Worm (Caenorhabditis elegans) whole organism, L1 larva: ENCODE data around the gene srh-154.

Experiments
- Y116A8C.19 ChIP-seq: sonication (generic microtip); optimal IDR thresholded peaks from 2 replicates; lab custom pipeline; 2016; ENCODE audit warnings: missing compliant biosample characterization, missing genetic modification characterization, borderline replicate concordance
- ceh-88 ChIP-seq: fragments of 200-800 bp; sonication (Bioruptor generic); IDR thresholded peaks from 2 replicates; pipeline ENCODE4 v1.3.6; 2022; ENCODE audit warnings: missing genetic modification characterization, missing compliant biosample characterization
- egl-27 ChIP-seq, 2 experiments: fragments of 150-350 bp in 1 of 2; sonication (generic microtip); optimal IDR thresholded peaks; 3 replicates each; lab custom pipeline; 2017 to 2018; ENCODE audit warnings: missing biosample characterization in 2 of 2, missing genetic modification characterization in 2 of 2, missing genetic modification reagents in 2 of 2
- nhr-237 ChIP-seq: fragments of 150-350 bp; optimal IDR thresholded peaks from 2 replicates; lab custom pipeline; 2014; ENCODE audit warnings: missing biosample characterization, missing genetic modification characterization
- pag-3 ChIP-seq: sonication (generic microtip); optimal IDR thresholded peaks from 2 replicates; lab custom pipeline; 2017; ENCODE audit warnings: missing genetic modification characterization, mild to moderate bottlenecking, missing compliant biosample characterization, antibody characterized with exemption, borderline replicate concordance; ENCODE audit not compliant: insufficient read depth
- skn-1 ChIP-seq: fragments of 150-350 bp; optimal IDR thresholded peaks from 2 replicates; lab custom pipeline; 2014; ENCODE audit warnings: missing biosample characterization, missing genetic modification characterization
- sox-4 ChIP-seq: sonication (generic microtip); optimal IDR thresholded peaks from 2 replicates; lab custom pipeline; 2016; ENCODE audit warnings: missing genetic modification characterization, missing compliant biosample characterization
- unc-130 ChIP-seq: fragments of 150-350 bp; optimal IDR thresholded peaks from 2 replicates; lab custom pipeline; 2017; ENCODE audit warnings: missing biosample characterization, missing genetic modification characterization, inconsistent platforms
- unc-62 ChIP-seq: fragments of 150-350 bp; optimal IDR thresholded peaks from 2 replicates; lab custom pipeline; 2014; ENCODE audit warnings: missing biosample characterization, missing genetic modification reagents, missing genetic modification characterization
- unc-86 ChIP-seq: sonication (generic microtip); optimal IDR thresholded peaks from 2 replicates; lab custom pipeline; 2016; ENCODE audit warnings: missing genetic modification characterization, missing compliant biosample characterization
- ztf-11 ChIP-seq, 2 experiments: sonication (generic microtip); optimal IDR thresholded peaks; 2 replicates each; lab custom pipeline; 2016 to 2017; ENCODE audit warnings: missing genetic modification characterization in 2 of 2, missing biosample characterization in 1 of 2, missing compliant biosample characterization in 1 of 2

DNA sequence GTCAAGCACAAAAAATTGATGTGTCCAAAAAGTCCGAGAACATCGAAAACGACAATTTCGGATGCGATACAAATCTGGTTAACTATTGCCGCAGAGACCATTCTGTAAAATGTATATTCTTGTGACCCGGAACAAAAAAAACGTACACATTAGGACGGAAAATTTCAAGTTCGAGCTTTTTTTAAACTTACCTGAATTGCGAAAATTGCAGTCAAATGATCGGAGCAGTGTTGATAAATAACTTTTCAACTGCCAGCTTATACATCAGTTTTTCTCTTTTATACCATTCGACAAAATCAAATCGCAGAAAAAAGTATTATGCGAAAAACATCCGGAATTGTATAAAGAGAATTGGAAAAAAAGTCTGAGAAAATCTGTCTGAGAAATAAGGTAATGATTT lies 1.2 kb upstream of the srh-154 start, which contains the start of gene srsx-2:
- no peak for TF ChIP-seq ztf-11 (tag; optimal IDR thresholded peaks at IDR 0.05; lab: Kevin White, UChicago)
- no peak for TF ChIP-seq unc-130 (tag; lab: Kevin White, UChicago)
- TF ChIP-seq Y116A8C.19 (tag; lab: Kevin White, UChicago) = no peak
- no peak for TF ChIP-seq egl-27 (tag; optimal IDR thresholded peaks at IDR 0.05; lab: Kevin White, UChicago)
- no peak for TF ChIP-seq unc-62 (GFP tag; lab: Kevin White, UChicago)
- no peak for TF ChIP-seq sox-4 (tag; lab: Kevin White, UChicago)
- TF ChIP-seq nhr-237 (tag; lab: Kevin White, UChicago) = no peak
- no peak for TF ChIP-seq ceh-88 (GFP tag; lab: Robert Waterston, UW)
- TF ChIP-seq pag-3 = no peak
- TF ChIP-seq unc-86 (tag; lab: Kevin White, UChicago) = no peak
- no peak for TF ChIP-seq skn-1
